Worm (Caenorhabditis elegans): Measurements from ENCODE around the gene cdh-4.
A peak's percentile ranks its signal among the peaks of the same experiment; 100 is the strongest.

Gene cdh-4

DNA sequence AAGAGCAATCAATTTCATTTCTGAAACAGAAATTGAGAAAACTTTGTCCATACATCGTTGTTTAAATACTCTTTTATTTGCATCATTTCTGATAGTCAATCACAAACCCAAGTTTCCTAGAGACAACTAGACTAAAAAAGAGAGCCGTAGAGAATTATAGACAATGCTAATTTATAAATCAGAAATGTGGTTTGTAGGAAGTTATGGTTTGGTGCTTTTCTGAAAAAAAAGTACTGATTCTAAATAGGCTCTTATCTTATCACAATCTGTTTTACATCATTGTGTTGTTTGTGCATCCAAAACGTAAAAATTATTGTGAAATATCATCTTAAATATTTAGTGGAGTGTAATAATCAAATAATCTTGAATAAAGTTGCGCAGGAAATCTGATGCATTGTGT, 20.4 kb downstream of the cdh-4 start, which contains the start of gene ugt-62:
ugt-62 (minus strand) TSS at position 20 of the 400 bp plus-strand sequence.
- TF ChIP-seq zag-1 (tag; optimal IDR thresholded peaks at IDR 0.05) (no peak), C34B4.2 (tag; optimal IDR thresholded peaks at IDR 0.05) (no peak), nhr-85 (tag) (no peak), tbx-2 (tag; optimal IDR thresholded peaks at IDR 0.05) (no peak), fkh-10 (GFP tag; optimal IDR thresholded peaks at IDR 0.05) (no peak), lin-35 (GFP tag; optimal IDR thresholded peaks at IDR 0.05) (peak in 1 of 2 experiments; percentile 7), nhr-90 (tag; optimal IDR thresholded peaks at IDR 0.05; ENCODE audit: poor library complexity) (peak; percentile 35), Y116A8C.19 (tag; optimal IDR thresholded peaks at IDR 0.05; ENCODE audit: borderline replicate concordance) (no peak), unc-98 (GFP tag; IDR thresholded peaks at IDR 0.05) (no peak), nhr-12 (tag; optimal IDR thresholded peaks at IDR 0.05) (no peak), snu-23 (GFP tag; optimal IDR thresholded peaks at IDR 0.05) (no peak), lir-3 (tag; optimal IDR thresholded peaks at IDR 0.05; ENCODE audit: poor library complexity) (no peak), aha-1 (tag; optimal IDR thresholded peaks at IDR 0.05) (no peak), lin-14 (GFP tag; optimal IDR thresholded peaks at IDR 0.05) (no peak), nhr-84 (tag; optimal IDR thresholded peaks at IDR 0.05) (no peak), elt-2 (tag; optimal IDR thresholded peaks at IDR 0.05) (peak; percentile 78), ztf-4 (tag; optimal IDR thresholded peaks at IDR 0.05) (no peak), elt-3 (tag; optimal IDR thresholded peaks at IDR 0.05) (no peak), pqm-1 (tag; optimal IDR thresholded peaks at IDR 0.05) (peak; percentile 49), rnt-1 (tag; optimal IDR thresholded peaks at IDR 0.05) (no peak), nhr-71 (tag; optimal IDR thresholded peaks at IDR 0.05) (no peak), efl-1 (optimal IDR thresholded peaks at IDR 0.05) (no peak), efl-1 (GFP tag; optimal IDR thresholded peaks at IDR 0.05 in 1 of 2) (no peak), fkh-8 (tag; optimal IDR thresholded peaks at IDR 0.05) (no peak), zip-4 (GFP tag; optimal IDR thresholded peaks at IDR 0.05) (no peak), sox-4 (tag; optimal IDR thresholded peaks at IDR 0.05) (no peak), lsy-2 (tag; optimal IDR thresholded peaks at IDR 0.05) (no peak), nhr-77 (tag; optimal IDR thresholded peaks at IDR 0.05) (no peak), F16B12.6 (tag; optimal IDR thresholded peaks at IDR 0.05) (no peak), unc-62 (GFP tag; optimal IDR thresholded peaks at IDR 0.05) (no peak), nhr-11 (tag; optimal IDR thresholded peaks at IDR 0.05) (no peak), mab-9 (GFP tag; IDR thresholded peaks at IDR 0.05) (no peak), lin-15B (tag; optimal IDR thresholded peaks at IDR 0.05) (no peak), nhr-47 (tag; optimal IDR thresholded peaks at IDR 0.05) (no peak), unc-130 (tag; optimal IDR thresholded peaks at IDR 0.05) (no peak), hlh-4 (tag; optimal IDR thresholded peaks at IDR 0.05) (no peak), swsn-7 (tag; optimal IDR thresholded peaks at IDR 0.05) (no peak), alr-1 (tag; optimal IDR thresholded peaks at IDR 0.05; ENCODE audit: borderline replicate concordance) (no peak), lin-39 (tag; optimal IDR thresholded peaks at IDR 0.05) (no peak), ceh-8 (GFP tag; optimal IDR thresholded peaks at IDR 0.05) (no peak), nhr-20 (tag; optimal IDR thresholded peaks at IDR 0.05) (peak; percentile 20), efl-3 (GFP tag; optimal IDR thresholded peaks at IDR 0.05) (no peak), sup-37 (GFP tag; optimal IDR thresholded peaks at IDR 0.05) (no peak), mdl-1 (tag; optimal IDR thresholded peaks at IDR 0.05) (no peak)

DNA sequence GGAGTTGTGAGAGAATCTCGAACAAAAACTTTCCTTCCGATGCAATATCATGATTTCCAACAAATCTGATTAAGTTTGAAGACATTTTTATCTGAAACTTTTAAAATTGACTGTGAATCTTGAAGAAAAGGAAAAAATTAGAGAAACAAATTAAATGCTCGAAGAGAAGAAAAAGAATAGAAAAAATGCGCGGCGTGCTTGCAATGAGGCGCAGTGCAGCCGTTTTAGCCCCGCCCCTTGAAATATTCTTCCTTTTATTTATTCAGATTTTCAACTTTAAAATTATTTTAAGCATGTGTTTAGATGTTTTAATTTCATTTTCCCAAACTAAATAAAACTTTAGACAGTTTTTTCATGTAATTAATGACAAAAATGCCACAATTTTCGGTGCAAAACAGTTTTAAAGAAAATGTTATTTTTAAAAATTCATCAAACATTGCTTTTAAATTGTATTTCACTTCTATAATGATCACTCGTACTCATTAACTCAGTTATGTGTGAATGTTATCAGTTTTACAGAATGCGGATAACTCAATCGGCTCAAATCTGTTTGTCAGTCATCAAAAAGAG, 22.3 kb downstream of the cdh-4 start, which contains the start of the genes mrps-34 and cisd-3.1:
mrps-34 (minus strand) TSS at position 91 of the 570 bp plus-strand sequence.
cisd-3.1 (plus strand) TSS at position 520 of the 570 bp plus-strand sequence.
- TF ChIP-seq C16A3.4 (tag; optimal IDR thresholded peaks at IDR 0.05): peak; percentile 21
- TF ChIP-seq F16B12.6 (tag; optimal IDR thresholded peaks at IDR 0.05): peak; percentile 8
- peak; percentile 19 for TF ChIP-seq snu-23 (GFP tag; optimal IDR thresholded peaks at IDR 0.05)
- TF ChIP-seq unc-130 (tag; optimal IDR thresholded peaks at IDR 0.05): no peak
- no peak for TF ChIP-seq fkh-8 (tag; optimal IDR thresholded peaks at IDR 0.05)
- no peak for TF ChIP-seq aha-1 (tag; optimal IDR thresholded peaks at IDR 0.05)
- TF ChIP-seq lin-35 (GFP tag; optimal IDR thresholded peaks at IDR 0.05): peak in 1 of 2 experiments; percentile 9
- peak; percentile 7 to 27 for TF ChIP-seq efl-1 (optimal IDR thresholded peaks at IDR 0.05)
- TF ChIP-seq efl-1 (GFP tag; optimal IDR thresholded peaks at IDR 0.05 in 1 of 2): peak in 1 of 2 experiments; percentile 14
- peak in 2 of 3 experiments; percentile 7 to 31 for TF ChIP-seq dpl-1 (GFP tag; optimal IDR thresholded peaks at IDR 0.05)
- no peak for TF ChIP-seq Y116A8C.19 (tag; optimal IDR thresholded peaks at IDR 0.05; ENCODE audit: borderline replicate concordance)
- peak; percentile 7 for TF ChIP-seq xbp-1 (tag; optimal IDR thresholded peaks at IDR 0.05)
- TF ChIP-seq lin-15B (tag; optimal IDR thresholded peaks at IDR 0.05): no peak
- peak in 1 of 2 experiments; percentile 57 for TF ChIP-seq lsy-2 (tag; optimal IDR thresholded peaks at IDR 0.05)
